Fruit fly (Drosophila melanogaster) whole organism, embryonic: Measurements from ENCODE around the gene CG42324.
A peak's percentile ranks its signal among the peaks of the same experiment; 100 is the strongest.

Source experiments
- Blimp-1 ChIP-seq: fragments of 200-800 bp; sonication (Bioruptor generic); optimal IDR thresholded peaks from 3 replicates; lab custom pipeline; 2018; ENCODE audit warnings: missing biosample characterization, missing genetic modification characterization, mild to moderate bottlenecking, moderate library complexity, missing genetic modification reagents
- CG10209 ChIP-seq: fragments of 200-800 bp; sonication (Bioruptor generic); optimal IDR thresholded peaks from 3 replicates; lab custom pipeline; 2017; ENCODE audit warnings: missing biosample characterization, mild to moderate bottlenecking, missing genetic modification characterization, missing genetic modification reagents
- CG10267 ChIP-seq: fragments of 200-800 bp; sonication (Bioruptor generic); optimal IDR thresholded peaks from 2 replicates; lab custom pipeline; 2018; ENCODE audit warnings: missing biosample characterization, mild to moderate bottlenecking, missing genetic modification characterization, moderate library complexity
- CG10431 ChIP-seq: fragments of 200-800 bp; sonication (Bioruptor generic); optimal IDR thresholded peaks from 3 replicates; lab custom pipeline; 2018; ENCODE audit warnings: missing biosample characterization, mild to moderate bottlenecking, missing genetic modification characterization
- CG13424 ChIP-seq: fragments of 200-800 bp; sonication (Bioruptor generic); optimal IDR thresholded peaks from 2 replicates; lab custom pipeline; 2019; ENCODE audit warnings: missing biosample characterization, mild to moderate bottlenecking, missing genetic modification characterization, moderate library complexity
- CG14050 ChIP-seq: fragments of 200-800 bp; sonication (Bioruptor generic); IDR thresholded peaks from 3 replicates; pipeline ENCODE4 v1.3.6; 2022; ENCODE audit warnings: missing biosample characterization, missing genetic modification characterization
- CG14441 ChIP-seq: fragments of 200-800 bp; sonication (Bioruptor generic); IDR thresholded peaks from 2 replicates; pipeline ENCODE4 v1.3.6; 2022; ENCODE audit warnings: missing biosample characterization, missing genetic modification characterization
- CG14710 ChIP-seq: fragments of 200-800 bp; sonication (Bioruptor generic); optimal IDR thresholded peaks from 3 replicates; lab custom pipeline; 2019; ENCODE audit warnings: missing biosample characterization, mild to moderate bottlenecking, missing genetic modification characterization, moderate library complexity
- CG16815 ChIP-seq: fragments of 200-800 bp; sonication (Bioruptor generic); optimal IDR thresholded peaks from 3 replicates; lab custom pipeline; 2017; ENCODE audit warnings: missing biosample characterization, mild to moderate bottlenecking, missing genetic modification characterization
- CG17328 ChIP-seq: fragments of 200-800 bp; sonication (Bioruptor generic); IDR thresholded peaks from 2 replicates; pipeline ENCODE4 v1.3.6; 2022; ENCODE audit warnings: missing biosample characterization, missing genetic modification characterization
- CG17912 ChIP-seq: fragments of 200-800 bp; sonication (Bioruptor generic); optimal IDR thresholded peaks from 2 replicates; lab custom pipeline; 2018; ENCODE audit warnings: missing biosample characterization, mild to moderate bottlenecking, missing genetic modification characterization
- CG2199 ChIP-seq: fragments of 200-800 bp; sonication (Bioruptor generic); IDR thresholded peaks from 3 replicates; pipeline ENCODE4 v1.3.6; 2022; ENCODE audit warnings: missing biosample characterization, missing genetic modification characterization
- CG2889 ChIP-seq: fragments of 200-800 bp; sonication (Bioruptor generic); IDR thresholded peaks from 3 replicates; pipeline ENCODE4 v1.3.6; 2022; ENCODE audit warnings: missing biosample characterization, missing genetic modification characterization
- CG3163 ChIP-seq: fragments of 200-800 bp; sonication (Bioruptor generic); optimal IDR thresholded peaks from 3 replicates; lab custom pipeline; 2016; ENCODE audit warnings: missing biosample characterization, missing genetic modification characterization
- CG3995 ChIP-seq: fragments of 200-800 bp; sonication (Bioruptor generic); optimal IDR thresholded peaks from 3 replicates; lab custom pipeline; 2016; ENCODE audit warnings: missing biosample characterization, missing genetic modification characterization
- CG42726 ChIP-seq: fragments of 200-800 bp; sonication (Bioruptor generic); IDR thresholded peaks from 2 replicates; pipeline ENCODE4 v1.3.6; 2022; ENCODE audit warnings: missing biosample characterization, missing genetic modification characterization; ENCODE audit not compliant: partially characterized antibody
- CG4360 ChIP-seq: fragments of 200-800 bp; sonication (Bioruptor generic); IDR thresholded peaks from 2 replicates; pipeline ENCODE4 v1.3.6; 2022; ENCODE audit warnings: missing biosample characterization, missing genetic modification characterization
- CG5245 ChIP-seq: fragments of 200-800 bp; sonication (Bioruptor generic); optimal IDR thresholded peaks from 3 replicates; lab custom pipeline; 2016; ENCODE audit warnings: missing biosample characterization, missing genetic modification characterization
- CG6654 ChIP-seq: fragments of 200-800 bp; sonication (Bioruptor generic); optimal IDR thresholded peaks from 2 replicates; lab custom pipeline; 2017; ENCODE audit warnings: missing biosample characterization, mild to moderate bottlenecking, missing genetic modification characterization
- CG6689 ChIP-seq: fragments of 200-800 bp; sonication (Bioruptor generic); IDR thresholded peaks from 2 replicates; pipeline ENCODE4 v1.3.6; 2022; ENCODE audit warnings: missing biosample characterization, missing genetic modification characterization
- CG8290 ChIP-seq, 3 experiments: fragments of 200-800 bp; sonication (Bioruptor generic); optimal IDR thresholded peaks; 2 replicates each; lab custom pipeline; 2016 to 2019; ENCODE audit warnings: missing biosample characterization in 3 of 3, missing genetic modification characterization in 3 of 3, mild to moderate bottlenecking in 2 of 3, moderate library complexity in 1 of 3
- Chrac-16 ChIP-seq: fragments of 200-800 bp; sonication (Bioruptor generic); optimal IDR thresholded peaks from 3 replicates; lab custom pipeline; 2016; ENCODE audit warnings: missing biosample characterization, missing genetic modification characterization
- D ChIP-seq, 2 experiments: fragments of 200-800 bp in 1 of 2; fragments of >200 bp in 1 of 2; sonication (Bioruptor generic) in 1 of 2; optimal IDR thresholded peaks; 2 replicates in 1 of 2; 3 replicates in 1 of 2; lab custom pipeline; 2017; ENCODE audit warnings: mild to moderate bottlenecking in 1 of 2, missing biosample characterization in 1 of 2, missing genetic modification characterization in 1 of 2, missing genetic modification reagents in 1 of 2
- Doc2 ChIP-seq: fragments of 200-800 bp; sonication (Bioruptor generic); IDR thresholded peaks from 2 replicates; pipeline ENCODE4 v1.3.6; 2022; ENCODE audit warnings: missing biosample characterization, missing genetic modification characterization
- Eip74EF ChIP-seq, 2 experiments: fragments of 200-800 bp in 1 of 2; fragments of >200 bp in 1 of 2; sonication (Bioruptor generic) in 1 of 2; optimal IDR thresholded peaks; 2 replicates each; lab custom pipeline; 2017 to 2019; ENCODE audit warnings: missing biosample characterization in 2 of 2, missing genetic modification characterization in 2 of 2, mild to moderate bottlenecking in 1 of 2, moderate library complexity in 1 of 2
- Fer3 ChIP-seq: fragments of 200-800 bp; sonication (Bioruptor generic); optimal IDR thresholded peaks from 2 replicates; lab custom pipeline; 2018; ENCODE audit warnings: missing biosample characterization, mild to moderate bottlenecking, missing genetic modification characterization, moderate library complexity
- Hr78 ChIP-seq, 2 experiments: fragments of 200-800 bp in 1 of 2; fragments of >200 bp in 1 of 2; sonication (Bioruptor generic) in 1 of 2; optimal IDR thresholded peaks; 2 replicates each; lab custom pipeline; 2017 to 2019; ENCODE audit warnings: missing biosample characterization in 2 of 2, missing genetic modification characterization in 2 of 2, mild to moderate bottlenecking in 1 of 2, moderate library complexity in 1 of 2
- Max ChIP-seq: fragments of 200-800 bp; sonication (Bioruptor generic); optimal IDR thresholded peaks from 2 replicates; lab custom pipeline; 2016; ENCODE audit warnings: missing biosample characterization, mild to moderate bottlenecking, missing genetic modification characterization
- NK7.1 ChIP-seq: fragments of 200-800 bp; sonication (Bioruptor generic); optimal IDR thresholded peaks from 3 replicates; lab custom pipeline; 2016; ENCODE audit warnings: missing biosample characterization, missing genetic modification characterization
- Opbp ChIP-seq: fragments of 200-800 bp; sonication (Bioruptor generic); IDR thresholded peaks from 3 replicates; pipeline ENCODE4 v1.3.6; 2022; ENCODE audit warnings: missing biosample characterization, missing genetic modification characterization; ENCODE audit not compliant: partially characterized antibody
- Side ChIP-seq: fragments of 200-800 bp; sonication (Bioruptor generic); optimal IDR thresholded peaks from 2 replicates; lab custom pipeline; 2016; ENCODE audit warnings: missing biosample characterization, missing genetic modification characterization
- Vsx1 ChIP-seq: fragments of 200-800 bp; sonication (Bioruptor generic); optimal IDR thresholded peaks from 2 replicates; lab custom pipeline; 2017; ENCODE audit warnings: missing biosample characterization, mild to moderate bottlenecking, missing genetic modification characterization, missing genetic modification reagents
- ash1 ChIP-seq: fragments of 200-800 bp; sonication (Bioruptor generic); optimal IDR thresholded peaks from 2 replicates; lab custom pipeline; 2018; ENCODE audit warnings: missing biosample characterization, mild to moderate bottlenecking, missing genetic modification characterization
- cad ChIP-seq: fragments of >200 bp; optimal IDR thresholded peaks from 2 replicates; lab custom pipeline; 2017; ENCODE audit warnings: missing biosample characterization, missing genetic modification characterization
- corto ChIP-seq: fragments of 200-800 bp; sonication (Bioruptor generic); optimal IDR thresholded peaks from 2 replicates; lab custom pipeline; 2016; ENCODE audit warnings: missing biosample characterization, mild to moderate bottlenecking, missing genetic modification characterization, moderate library complexity
- croc ChIP-seq: fragments of 200-800 bp; sonication (Bioruptor generic); conservative IDR thresholded peaks from 3 replicates; pipeline ENCODE4 v1.3.6; 2022; ENCODE audit warnings: missing biosample characterization, missing genetic modification characterization
- fd102C ChIP-seq: fragments of 200-800 bp; sonication (Bioruptor generic); optimal IDR thresholded peaks from 2 replicates; lab custom pipeline; 2018; ENCODE audit warnings: missing biosample characterization, mild to moderate bottlenecking, missing genetic modification characterization, moderate library complexity
- fd64A ChIP-seq: fragments of 200-800 bp; sonication (Bioruptor generic); optimal IDR thresholded peaks from 3 replicates; lab custom pipeline; 2018; ENCODE audit warnings: missing biosample characterization, mild to moderate bottlenecking, missing genetic modification characterization
- gem ChIP-seq: fragments of 200-800 bp; sonication (Bioruptor generic); optimal IDR thresholded peaks from 2 replicates; lab custom pipeline; 2019; ENCODE audit warnings: missing biosample characterization, mild to moderate bottlenecking, missing genetic modification characterization, moderate library complexity
- grau ChIP-seq: fragments of 200-800 bp; optimal IDR thresholded peaks from 3 replicates; lab custom pipeline; 2019; ENCODE audit warnings: missing biosample characterization, mild to moderate bottlenecking, missing genetic modification characterization, moderate library complexity
- hbn ChIP-seq: fragments of 200-800 bp; sonication (Bioruptor generic); IDR thresholded peaks from 2 replicates; pipeline ENCODE4 v1.3.6; 2022; ENCODE audit warnings: missing biosample characterization, missing genetic modification characterization; ENCODE audit not compliant: partially characterized antibody
- nom ChIP-seq: fragments of 200-800 bp; sonication (Bioruptor generic); optimal IDR thresholded peaks from 2 replicates; lab custom pipeline; 2017; ENCODE audit warnings: missing biosample characterization, missing genetic modification characterization, mild to moderate bottlenecking, moderate library complexity, missing genetic modification reagents
- pfk ChIP-seq: fragments of 200-800 bp; sonication (Bioruptor generic); optimal IDR thresholded peaks from 2 replicates; lab custom pipeline; 2018; ENCODE audit warnings: missing biosample characterization, mild to moderate bottlenecking, missing genetic modification characterization, moderate library complexity
- prd ChIP-seq, 3 experiments: fragments of >200 bp in 2 of 3; fragments of 200-800 bp in 1 of 3; sonication (Bioruptor generic) in 1 of 3; optimal IDR thresholded peaks in 2 of 3; IDR thresholded peaks in 1 of 3; 2 replicates in 2 of 3; 3 replicates in 1 of 3; pipeline versions ENCODE4 v1.3.6 to Lab custom; 2017 to 2022; ENCODE audit warnings: missing biosample characterization in 1 of 3, missing genetic modification characterization in 1 of 3
- scrt ChIP-seq: fragments of 200-800 bp; sonication (Bioruptor generic); optimal IDR thresholded peaks from 2 replicates; lab custom pipeline; 2018; ENCODE audit warnings: missing biosample characterization, mild to moderate bottlenecking, missing genetic modification characterization, moderate library complexity
- sens ChIP-seq: fragments of 200-800 bp; sonication (Bioruptor generic); peaks from one replicate; lab custom pipeline; 2016; ENCODE audit warnings: missing biosample characterization, missing genetic modification characterization
- stc ChIP-seq: fragments of 200-800 bp; sonication (Bioruptor generic); IDR thresholded peaks from 2 replicates; pipeline ENCODE4 v1.3.6; 2022; ENCODE audit warnings: missing biosample characterization, missing genetic modification characterization
- zf30C ChIP-seq: fragments of 200-800 bp; sonication (Bioruptor generic); optimal IDR thresholded peaks from 3 replicates; lab custom pipeline; 2018; ENCODE audit warnings: missing biosample characterization, mild to moderate bottlenecking, missing genetic modification characterization

CG42324 gene

DNA sequence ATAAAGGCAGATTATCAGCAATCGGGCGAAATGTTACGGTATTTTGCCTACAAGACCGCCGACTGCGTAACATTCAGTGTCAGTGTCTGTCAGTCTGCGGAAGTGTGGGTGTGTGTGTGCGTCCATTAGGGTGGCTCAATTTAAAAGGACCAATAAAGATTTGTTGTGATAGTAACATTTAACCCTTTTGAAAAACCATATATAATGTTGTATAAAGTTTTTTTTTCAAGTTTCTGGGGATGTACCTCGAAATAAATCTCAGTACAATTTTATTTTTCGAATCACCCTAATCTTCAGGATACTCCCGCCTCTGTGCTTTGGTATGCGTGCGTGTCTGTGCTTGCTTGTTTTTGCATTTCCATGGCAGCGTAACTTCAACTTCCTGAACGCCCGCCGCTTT is 539 bp downstream of the CG42324 start (continued):
- no peak for TF ChIP-seq fd102C (GFP tag; lab: Kevin White, UChicago)
- no peak for TF ChIP-seq Doc2 (GFP tag; lab: Robert Waterston, UW)
- peak; percentile 82 for TF ChIP-seq CG13424 (tag; lab: Kevin White, UChicago)
- peak; percentile 48 for TF ChIP-seq CG6689 (GFP tag; lab: Robert Waterston, UW)
- no peak for TF ChIP-seq Hr78 (GFP tag; optimal IDR thresholded peaks at IDR 0.05; lab: Kevin White, UChicago)
- peak; percentile 73 for TF ChIP-seq stc (GFP tag; lab: Robert Waterston, UW)
- peak; percentile 68 for TF ChIP-seq CG10209 (GFP tag; lab: Kevin White, UChicago)
- TF ChIP-seq nom (GFP tag; lab: Kevin White, UChicago) = peak; percentile 15
- peak; percentile 12 for TF ChIP-seq CG10431 (GFP tag; lab: Kevin White, UChicago)
- TF ChIP-seq Side (GFP tag; lab: Kevin White, UChicago) = peak; percentile 63
- TF ChIP-seq zf30C (GFP tag; lab: Kevin White, UChicago) = no peak
- TF ChIP-seq Vsx1 (GFP tag; lab: Kevin White, UChicago) = no peak
- TF ChIP-seq ash1 (GFP tag; lab: Kevin White, UChicago) = peak; percentile 12
- TF ChIP-seq CG2199 (GFP tag; lab: Robert Waterston, UW) = no peak
- peak; percentile 88 for TF ChIP-seq Fer3 (tag; lab: Kevin White, UChicago)
- TF ChIP-seq CG3163 (GFP tag; lab: Kevin White, UChicago) = no peak
- TF ChIP-seq corto = no peak
- TF ChIP-seq NK7.1 (GFP tag; lab: Kevin White, UChicago) = peak; percentile 38
- TF ChIP-seq Opbp (GFP tag; lab: Robert Waterston, UW) = no peak
- TF ChIP-seq CG17328 (GFP tag; lab: Robert Waterston, UW) = peak; percentile 69
- TF ChIP-seq CG42726 = no peak
- peak; percentile 63; the same call in 1 of the 3 replicates for TF ChIP-seq CG2889
- peak; percentile 55; the same call in 1 of the 2 replicates for TF ChIP-seq CG14441 (GFP tag; lab: Robert Waterston, UW)
- peak; percentile 57; the same call in 2 of the 3 replicates for TF ChIP-seq CG14050 (GFP tag; lab: Robert Waterston, UW)
- peak; percentile 20 for TF ChIP-seq CG6654 (GFP tag; lab: Kevin White, UChicago)
- peak; percentile 76 for TF ChIP-seq grau
- TF ChIP-seq CG4360 (GFP tag; lab: Robert Waterston, UW) = no peak
- TF ChIP-seq CG5245 (GFP tag; lab: Kevin White, UChicago) = no peak
- TF ChIP-seq Eip74EF (GFP tag; optimal IDR thresholded peaks at IDR 0.05; lab: Kevin White, UChicago) = peak in 1 of 2 experiments; percentile 29
- no peak for TF ChIP-seq pfk (GFP tag; lab: Kevin White, UChicago)
- no peak for TF ChIP-seq D (optimal IDR thresholded peaks at IDR 0.05; lab: Kevin White, UChicago)
- peak; percentile 41 for TF ChIP-seq D (GFP tag; optimal IDR thresholded peaks at IDR 0.05; lab: Kevin White, UChicago)
- TF ChIP-seq CG3995 (GFP tag; lab: Kevin White, UChicago) = no peak
- peak; percentile 3 for TF ChIP-seq CG16815 (GFP tag; lab: Kevin White, UChicago)
- peak; percentile 54 for TF ChIP-seq CG10267 (tag; lab: Kevin White, UChicago)
- peak; percentile 79 for TF ChIP-seq scrt
- TF ChIP-seq hbn (GFP tag; lab: Robert Waterston, UW) = no peak
- peak; percentile 79 for TF ChIP-seq gem
- TF ChIP-seq Max = no peak
- TF ChIP-seq CG17912 = no peak
- peak; percentile 87 for TF ChIP-seq sens (GFP tag; lab: Kevin White, UChicago)
- no peak for TF ChIP-seq croc (GFP tag; lab: Robert Waterston, UW)
- no peak for TF ChIP-seq cad
- TF ChIP-seq prd (optimal IDR thresholded peaks at IDR 0.05; lab: Kevin White, UChicago) = no peak
- peak; percentile 44; the same call in 1 of the 3 replicates for TF ChIP-seq prd (GFP tag; IDR thresholded peaks at IDR 0.05; lab: Robert Waterston, UW)
- peak; percentile 47 for TF ChIP-seq Chrac-16 (GFP tag; lab: Kevin White, UChicago)
- TF ChIP-seq Blimp-1 = peak; percentile 58
- peak; percentile 14 for TF ChIP-seq CG14710 (tag; lab: Kevin White, UChicago)
- no peak for TF ChIP-seq CG8290 (GFP tag; optimal IDR thresholded peaks at IDR 0.05; lab: Kevin White, UChicago)
- TF ChIP-seq CG8290 (tag; optimal IDR thresholded peaks at IDR 0.05; lab: Kevin White, UChicago) = peak in 1 of 2 experiments; percentile 46
- TF ChIP-seq fd64A (GFP tag; lab: Kevin White, UChicago) = no peak
